Worm (Caenorhabditis elegans) whole organism, early embryonic: ENCODE measurements around the gene ZK512.7.

ENCODE experiments used
- aly-1 ChIP-seq: sonication (generic microtip); optimal IDR thresholded peaks from 2 replicates; lab custom pipeline; 2016; ENCODE audit warnings: missing genetic modification characterization, missing compliant biosample characterization
- flt-1 ChIP-seq: fragments of 200-800 bp; sonication (Bioruptor generic); IDR thresholded peaks from 2 replicates; pipeline ENCODE4 v1.3.6; 2022; ENCODE audit warnings: missing genetic modification characterization, missing compliant biosample characterization
- hmbx-1 ChIP-seq: sonication (generic microtip); optimal IDR thresholded peaks from 2 replicates; lab custom pipeline; 2016; ENCODE audit warnings: mild to moderate bottlenecking, missing genetic modification characterization, missing compliant biosample characterization
- hmg-4 ChIP-seq: fragments of 200-800 bp; sonication (Bioruptor generic); optimal IDR thresholded peaks from 2 replicates; lab custom pipeline; 2018; ENCODE audit warnings: mild to moderate bottlenecking, missing genetic modification characterization, missing compliant biosample characterization
- scrt-1 ChIP-seq: fragments of 200-800 bp; sonication (Bioruptor generic); IDR thresholded peaks from 2 replicates; pipeline ENCODE4 v1.3.6; 2022; ENCODE audit warnings: missing genetic modification characterization, missing compliant biosample characterization
- sea-1 ChIP-seq: fragments of 200-800 bp; sonication (Bioruptor generic); conservative IDR thresholded peaks from 2 replicates; pipeline ENCODE4 v1.3.6; 2022; ENCODE audit warnings: missing genetic modification characterization, missing compliant biosample characterization
- tbx-11 ChIP-seq: fragments of 200-800 bp; sonication (Bioruptor generic); IDR thresholded peaks from 2 replicates; pipeline ENCODE4 v1.3.6; 2022; ENCODE audit warnings: missing genetic modification characterization, missing compliant biosample characterization

DNA sequence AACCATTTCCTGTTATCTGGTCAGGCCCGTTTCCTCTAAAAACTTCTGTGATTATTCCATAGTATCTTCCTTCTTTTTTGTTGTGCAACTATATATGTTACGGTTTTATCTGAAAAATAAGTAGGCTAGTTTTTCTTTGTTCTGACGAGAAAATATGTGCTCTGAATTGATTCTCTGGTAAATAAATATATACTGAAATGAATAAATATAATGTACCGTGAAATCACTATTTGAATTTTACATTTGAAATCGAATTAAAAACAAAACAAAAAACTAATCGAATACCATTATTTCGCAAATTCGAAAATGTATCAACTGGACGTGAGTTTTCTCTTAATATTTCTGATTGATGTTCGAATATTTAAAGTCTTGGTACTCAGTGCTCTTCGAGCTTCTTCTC is 7.9 kb downstream of the ZK512.7 start, which contains the start of gene ZK512.10:
- TF ChIP-seq tbx-11 (GFP tag; lab: Robert Waterston, UW) (no peak), sea-1 (GFP tag; lab: Robert Waterston, UW) (no peak), hmbx-1 (tag; lab: Kevin White, UChicago) (no peak), flt-1 (no peak), aly-1 (tag; lab: Kevin White, UChicago) (no peak), hmg-4 (GFP tag; lab: Kevin White, UChicago) (no peak), scrt-1 (GFP tag; lab: Robert Waterston, UW) (no peak)
